Worm (Caenorhabditis elegans): ENCODE results near the gene mrpl-2.

- TF ChIP-seq unc-62 (GFP tag; optimal IDR thresholded peaks at IDR 0.05 in 1 of 2): no peak
- no peak for TF ChIP-seq unc-62 (tag; optimal IDR thresholded peaks at IDR 0.05)
- no peak for TF ChIP-seq zip-11 (GFP tag; IDR thresholded peaks at IDR 0.05)
- no peak for TF ChIP-seq nhr-237 (tag; optimal IDR thresholded peaks at IDR 0.05)
- no peak for TF ChIP-seq ceh-28 (tag; optimal IDR thresholded peaks at IDR 0.05)
Observed at ce11 chrIV:746333-746732, 26.7 kb upstream of the mrpl-2 start.

Data from whole organism, L4 larva.